Worm (Caenorhabditis elegans) whole organism, young adult: Measurements from ENCODE around the gene flwr-1.

ENCODE experiments used
- Y95B8A.8 ChIP-seq: fragments of 200-800 bp; sonication (Bioruptor generic); IDR thresholded peaks from 2 replicates; pipeline ENCODE4 v1.3.6; 2022; ENCODE audit warnings: missing genetic modification reagents, missing genetic modification characterization, missing compliant biosample characterization
- ama-1 ChIP-seq, 3 experiments: fragments of 150-350 bp in 1 of 3; sonication (generic microtip) in 2 of 3; optimal IDR thresholded peaks; 2 replicates each; lab custom pipeline; 2014 to 2018; ENCODE audit warnings: missing biosample characterization in 2 of 3, missing genetic modification characterization in 2 of 3, missing genetic modification reagents in 2 of 3
- lir-1 ChIP-seq: fragments of 200-800 bp; sonication (Bioruptor generic); conservative IDR thresholded peaks from 2 replicates; pipeline ENCODE4 v1.3.6; 2022; ENCODE audit warnings: missing genetic modification reagents, missing genetic modification characterization, missing compliant biosample characterization
- lsy-27 ChIP-seq: sonication (generic microtip); optimal IDR thresholded peaks from 2 replicates; lab custom pipeline; 2017; ENCODE audit warnings: missing genetic modification characterization, mild to moderate bottlenecking, missing compliant biosample characterization, antibody characterized with exemption, missing genotype, borderline replicate concordance; ENCODE audit not compliant: insufficient read depth
- mel-28 ChIP-seq: sonication (generic microtip); optimal IDR thresholded peaks from 2 replicates; lab custom pipeline; 2016; ENCODE audit warnings: borderline replicate concordance, mild to moderate bottlenecking, missing genetic modification characterization, missing compliant biosample characterization
- unc-130 ChIP-seq: sonication (generic microtip); optimal IDR thresholded peaks from 2 replicates; lab custom pipeline; 2016; ENCODE audit warnings: missing genetic modification reagents, missing genetic modification characterization, missing compliant biosample characterization

DNA sequence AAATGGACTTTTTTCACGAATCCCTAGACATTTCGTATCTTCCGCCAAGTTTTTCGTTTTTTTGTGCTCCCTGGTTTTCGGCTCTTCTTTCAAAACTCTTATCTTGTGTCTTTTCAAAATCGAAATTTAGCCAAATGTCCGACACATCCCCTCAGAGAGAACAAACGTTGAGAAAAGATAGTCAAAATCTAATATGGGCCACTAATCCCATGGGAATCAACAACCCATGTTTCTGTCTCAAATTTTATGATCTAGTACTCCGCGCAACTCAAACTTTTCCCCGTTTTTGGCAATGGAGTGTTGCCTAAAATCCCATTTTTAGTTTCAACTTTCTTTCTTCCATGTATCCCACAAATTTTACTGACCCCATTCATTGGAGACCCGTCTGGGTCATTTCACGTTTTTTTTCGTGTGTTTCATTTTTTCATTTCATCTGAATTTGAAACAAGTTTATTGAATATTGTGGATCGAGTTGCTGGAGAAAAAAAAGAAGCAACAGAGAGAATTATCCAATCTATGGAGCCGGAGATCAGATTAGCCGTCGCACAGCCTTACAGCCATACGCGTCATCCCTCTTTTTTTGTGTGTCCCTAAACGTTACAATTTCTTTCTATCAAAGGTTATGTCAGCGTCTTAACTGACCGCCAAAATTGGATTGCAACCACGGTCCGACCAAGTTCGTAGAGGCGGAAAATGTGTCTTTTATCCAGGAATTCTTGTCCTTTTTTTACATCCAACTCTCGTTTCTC is 41.6 kb upstream of the flwr-1 start:
- no peak for TF ChIP-seq ama-1 (optimal IDR thresholded peaks at IDR 0.05; lab: Kevin White, UChicago)
- TF ChIP-seq ama-1 (GFP tag; optimal IDR thresholded peaks at IDR 0.05; lab: Kevin White, UChicago): no peak
- no peak for TF ChIP-seq lir-1
- TF ChIP-seq lsy-27 (tag; lab: Kevin White, UChicago): no peak
- no peak for TF ChIP-seq mel-28
- no peak for TF ChIP-seq unc-130
- TF ChIP-seq Y95B8A.8: no peak
